Fruit fly (Drosophila melanogaster) whole organism, adult: ENCODE results near the gene CG32817.

Experiments
- CG1620 ChIP-seq: fragments of 200-800 bp; sonication (Bioruptor generic); optimal IDR thresholded peaks from 2 replicates; lab custom pipeline; 2016; ENCODE audit warnings: missing biosample characterization, missing genetic modification characterization
- CG33017 ChIP-seq: fragments of 200-800 bp; sonication (Bioruptor generic); optimal IDR thresholded peaks from 2 replicates; lab custom pipeline; 2018; ENCODE audit warnings: missing biosample characterization, mild to moderate bottlenecking, missing genetic modification characterization, moderate library complexity
- CG7045 ChIP-seq: fragments of 200-800 bp; sonication (Bioruptor generic); optimal IDR thresholded peaks from 2 replicates; lab custom pipeline; 2017; ENCODE audit warnings: missing biosample characterization, mild to moderate bottlenecking, missing genetic modification characterization
- bab1 ChIP-seq: fragments of 200-800 bp; sonication (Bioruptor generic); optimal IDR thresholded peaks from 3 replicates; lab custom pipeline; 2019; ENCODE audit warnings: missing biosample characterization, mild to moderate bottlenecking, missing genetic modification characterization, moderate library complexity

dm6 chrX:470626-471025 lies 8.2 kb upstream of the CG32817 start, which contains the start of gene CG32816:
- no peak for TF ChIP-seq CG7045 (GFP tag; lab: Kevin White, UChicago)
- no peak for TF ChIP-seq bab1 (GFP tag; lab: Kevin White, UChicago)
- no peak for TF ChIP-seq CG1620 (GFP tag; lab: Kevin White, UChicago)
- no peak for TF ChIP-seq CG33017 (tag; lab: Kevin White, UChicago)
